Fruit fly (Drosophila melanogaster) whole organism, embryonic: Measurements from ENCODE around the gene mRpL16.

Source experiments
- Atf-2 ChIP-seq: fragments of 200-800 bp; sonication (Bioruptor generic); optimal IDR thresholded peaks from 2 replicates; lab custom pipeline; 2016; ENCODE audit warnings: missing biosample characterization, missing genetic modification characterization
- Blimp-1 ChIP-seq: fragments of 200-800 bp; sonication (Bioruptor generic); optimal IDR thresholded peaks from 3 replicates; lab custom pipeline; 2018; ENCODE audit warnings: missing biosample characterization, missing genetic modification characterization, mild to moderate bottlenecking, moderate library complexity, missing genetic modification reagents
- CG11247 ChIP-seq: fragments of 200-800 bp; sonication (Bioruptor generic); IDR thresholded peaks from 2 replicates; pipeline ENCODE4 v1.3.6; 2022; ENCODE audit warnings: missing biosample characterization, missing genetic modification characterization
- CG12104 ChIP-seq: fragments of 200-800 bp; sonication (Bioruptor generic); optimal IDR thresholded peaks from 3 replicates; lab custom pipeline; 2016; ENCODE audit warnings: missing biosample characterization, missing genetic modification characterization
- CG13123 ChIP-seq: fragments of 200-800 bp; sonication (Bioruptor generic); optimal IDR thresholded peaks from 2 replicates; lab custom pipeline; 2016; ENCODE audit warnings: missing biosample characterization, missing genetic modification characterization
- CG13775 ChIP-seq: fragments of 200-800 bp; sonication (Bioruptor generic); optimal IDR thresholded peaks from 3 replicates; lab custom pipeline; 2017; ENCODE audit warnings: missing biosample characterization, mild to moderate bottlenecking, missing genetic modification characterization
- CG15011 ChIP-seq: fragments of 200-800 bp; sonication (Bioruptor generic); optimal IDR thresholded peaks from 3 replicates; lab custom pipeline; 2018; ENCODE audit warnings: missing biosample characterization, mild to moderate bottlenecking, missing genetic modification characterization
- CG15514 ChIP-seq: fragments of 200-800 bp; sonication (Bioruptor generic); optimal IDR thresholded peaks from 3 replicates; lab custom pipeline; 2017; ENCODE audit warnings: missing biosample characterization, missing genetic modification characterization, mild to moderate bottlenecking, moderate library complexity, missing genetic modification reagents
- CG1792 ChIP-seq: fragments of 200-800 bp; sonication (Bioruptor generic); optimal IDR thresholded peaks from 2 replicates; lab custom pipeline; 2016; ENCODE audit warnings: missing biosample characterization, missing genetic modification characterization
- CG3163 ChIP-seq: fragments of 200-800 bp; sonication (Bioruptor generic); optimal IDR thresholded peaks from 3 replicates; lab custom pipeline; 2016; ENCODE audit warnings: missing biosample characterization, missing genetic modification characterization
- CG32532 ChIP-seq: fragments of 200-800 bp; sonication (Bioruptor generic); IDR thresholded peaks from 2 replicates; pipeline ENCODE4 v1.3.6; 2022; ENCODE audit warnings: missing biosample characterization, missing genetic modification characterization
- CG3726 ChIP-seq: fragments of 200-800 bp; sonication (Bioruptor generic); IDR thresholded peaks from 3 replicates; pipeline ENCODE4, ENCODE4 v1.3.6; 2022; ENCODE audit warnings: missing biosample characterization, missing genetic modification characterization
- CG4617 ChIP-seq: fragments of 200-800 bp; sonication (Bioruptor generic); optimal IDR thresholded peaks from 3 replicates; lab custom pipeline; 2016; ENCODE audit warnings: missing biosample characterization, missing genetic modification characterization, borderline replicate concordance
- CG5180 ChIP-seq: fragments of 200-800 bp; sonication (Bioruptor generic); optimal IDR thresholded peaks from 3 replicates; lab custom pipeline; 2017; ENCODE audit warnings: missing biosample characterization, missing genetic modification characterization, mild to moderate bottlenecking, moderate library complexity, missing genetic modification reagents
- CG6254 ChIP-seq: fragments of 200-800 bp; sonication (Bioruptor generic); optimal IDR thresholded peaks from 3 replicates; lab custom pipeline; 2017; ENCODE audit warnings: mild to moderate bottlenecking, missing biosample characterization, missing genetic modification reagents, missing genetic modification characterization
- CG7745 ChIP-seq: fragments of 200-800 bp; sonication (Bioruptor generic); optimal IDR thresholded peaks from 2 replicates; lab custom pipeline; 2018; ENCODE audit warnings: missing biosample characterization, mild to moderate bottlenecking, missing genetic modification characterization, moderate library complexity
- CG8290 ChIP-seq, 3 experiments: fragments of 200-800 bp; sonication (Bioruptor generic); optimal IDR thresholded peaks; 2 replicates each; lab custom pipeline; 2016 to 2019; ENCODE audit warnings: missing biosample characterization in 3 of 3, missing genetic modification characterization in 3 of 3, mild to moderate bottlenecking in 2 of 3, moderate library complexity in 1 of 3
- CG8478 ChIP-seq: fragments of >200 bp; optimal IDR thresholded peaks from 2 replicates; lab custom pipeline; 2018
- CG9215 ChIP-seq: fragments of 200-800 bp; sonication (Bioruptor generic); IDR thresholded peaks from 2 replicates; pipeline ENCODE4 v1.3.6; 2022; ENCODE audit warnings: missing biosample characterization, missing genetic modification characterization
- CG9876 ChIP-seq: fragments of 200-800 bp; sonication (Bioruptor generic); optimal IDR thresholded peaks from 2 replicates; lab custom pipeline; 2016; ENCODE audit warnings: missing biosample characterization, missing genetic modification characterization
- Chrac-16 ChIP-seq: fragments of 200-800 bp; sonication (Bioruptor generic); optimal IDR thresholded peaks from 3 replicates; lab custom pipeline; 2016; ENCODE audit warnings: missing biosample characterization, missing genetic modification characterization
- Doc3 ChIP-seq: fragments of 200-800 bp; sonication (Bioruptor generic); IDR thresholded peaks from 3 replicates; pipeline ENCODE4 v1.3.6; 2022; ENCODE audit warnings: missing biosample characterization, missing genetic modification characterization; ENCODE audit not compliant: partially characterized antibody
- E2f2 ChIP-seq: fragments of 200-800 bp; sonication (Bioruptor generic); IDR thresholded peaks from 2 replicates; pipeline ENCODE4 v1.3.6; 2022; ENCODE audit warnings: missing biosample characterization, missing genetic modification characterization
- Elba2 ChIP-seq: fragments of 200-800 bp; sonication (Bioruptor generic); optimal IDR thresholded peaks from 3 replicates; lab custom pipeline; 2016; ENCODE audit warnings: missing biosample characterization, missing genetic modification characterization
- Ets65A ChIP-seq: fragments of 200-800 bp; sonication (Bioruptor generic); peaks from one replicate; lab custom pipeline; 2016; ENCODE audit warnings: missing biosample characterization, missing genetic modification characterization
- Ets97D ChIP-seq: fragments of 200-800 bp; sonication (Bioruptor generic); optimal IDR thresholded peaks from 3 replicates; lab custom pipeline; 2016; ENCODE audit warnings: missing biosample characterization, missing genetic modification characterization
- H2.0 ChIP-seq: fragments of 200-800 bp; sonication (Bioruptor generic); IDR thresholded peaks from 2 replicates; pipeline ENCODE4 v1.3.6; 2022; ENCODE audit warnings: missing biosample characterization, missing genetic modification characterization
- HLH4C ChIP-seq: fragments of 200-800 bp; sonication (Bioruptor generic); IDR thresholded peaks from 3 replicates; pipeline ENCODE4 v1.3.6; 2022; ENCODE audit warnings: missing biosample characterization, missing genetic modification characterization; ENCODE audit not compliant: partially characterized antibody
- Hand ChIP-seq: fragments of 200-800 bp; sonication (Bioruptor generic); optimal IDR thresholded peaks from 2 replicates; lab custom pipeline; 2017; ENCODE audit warnings: mild to moderate bottlenecking, missing biosample characterization, missing genetic modification reagents, missing genetic modification characterization
- Mad ChIP-seq: fragments of 200-800 bp; sonication (Bioruptor generic); optimal IDR thresholded peaks from 2 replicates; lab custom pipeline; 2016; ENCODE audit warnings: missing biosample characterization, missing genetic modification characterization
- Pdp1 ChIP-seq, 2 experiments: fragments of 200-800 bp; sonication (Bioruptor generic); optimal IDR thresholded peaks; 3 replicates each; lab custom pipeline; 2016; ENCODE audit warnings: missing biosample characterization in 2 of 2, missing genetic modification characterization in 2 of 2, mild to moderate bottlenecking in 1 of 2, moderate library complexity in 1 of 2
- Rx ChIP-seq: fragments of 200-800 bp; sonication (Bioruptor generic); IDR thresholded peaks from 2 replicates; pipeline ENCODE4 v1.3.6; 2022; ENCODE audit warnings: missing biosample characterization, missing genetic modification characterization
- Sin3A ChIP-seq: fragments of >200 bp; optimal IDR thresholded peaks from 2 replicates; lab custom pipeline; 2018
- Sry-δ ChIP-seq: fragments of 200-800 bp; sonication (Bioruptor generic); optimal IDR thresholded peaks from 2 replicates; lab custom pipeline; 2016; ENCODE audit warnings: missing biosample characterization, missing genetic modification characterization
- al ChIP-seq: fragments of 200-800 bp; sonication (Bioruptor generic); IDR thresholded peaks from 2 replicates; pipeline ENCODE4 v1.3.6; 2022; ENCODE audit warnings: missing biosample characterization, missing genetic modification characterization
- danr ChIP-seq: fragments of 200-800 bp; sonication (Bioruptor generic); IDR thresholded peaks from 2 replicates; pipeline ENCODE4 v1.3.6; 2022; ENCODE audit warnings: missing biosample characterization, missing genetic modification characterization
- fd96Cb ChIP-seq: fragments of 200-800 bp; sonication (Bioruptor generic); optimal IDR thresholded peaks from 2 replicates; lab custom pipeline; 2018; ENCODE audit warnings: missing biosample characterization, mild to moderate bottlenecking, missing genetic modification characterization, moderate library complexity
- fu2 ChIP-seq: fragments of 200-800 bp; sonication (Bioruptor generic); optimal IDR thresholded peaks from 2 replicates; lab custom pipeline; 2016; ENCODE audit warnings: missing biosample characterization, missing genetic modification characterization
- gfzf ChIP-seq: fragments of 200-800 bp; sonication (Bioruptor generic); optimal IDR thresholded peaks from 2 replicates; lab custom pipeline; 2016; ENCODE audit warnings: missing biosample characterization, mild to moderate bottlenecking, missing genetic modification characterization, moderate library complexity
- gt ChIP-seq: fragments of 200-800 bp; sonication (Bioruptor generic); IDR thresholded peaks from 2 replicates; pipeline ENCODE4 v1.3.6; 2022; ENCODE audit warnings: missing biosample characterization, missing genetic modification characterization
- onecut ChIP-seq: fragments of 200-800 bp; sonication (Bioruptor generic); IDR thresholded peaks from 2 replicates; pipeline ENCODE4 v1.3.6; 2022; ENCODE audit warnings: missing biosample characterization, missing genetic modification characterization
- pan ChIP-seq, 4 experiments: fragments of >200 bp in 3 of 4; fragments of 200-800 bp in 1 of 4; sonication (Bioruptor generic) in 1 of 4; optimal IDR thresholded peaks in 3 of 4; IDR thresholded peaks in 1 of 4; 2 replicates each; pipeline versions ENCODE4 v1.3.6 to Lab custom; 2017 to 2022; ENCODE audit warnings: missing biosample characterization in 2 of 4, missing genetic modification characterization in 2 of 4, mixed read lengths in 1 of 4
- pho ChIP-seq: fragments of 200-800 bp; sonication (Bioruptor generic); optimal IDR thresholded peaks from 2 replicates; lab custom pipeline; 2016; ENCODE audit warnings: missing biosample characterization, missing genetic modification characterization
- pum ChIP-seq: fragments of 200-800 bp; sonication (Bioruptor generic); optimal IDR thresholded peaks from 2 replicates; lab custom pipeline; 2016; ENCODE audit warnings: missing biosample characterization, missing genetic modification characterization
- sima ChIP-seq: fragments of 200-800 bp; sonication (Bioruptor generic); optimal IDR thresholded peaks from 2 replicates; lab custom pipeline; 2016; ENCODE audit warnings: missing biosample characterization, missing genetic modification characterization
- ssp ChIP-seq: fragments of 200-800 bp; sonication (Bioruptor generic); IDR thresholded peaks from 2 replicates; pipeline ENCODE4 v1.3.6; 2022; ENCODE audit warnings: missing biosample characterization, missing genetic modification characterization
- zen ChIP-seq: fragments of 200-800 bp; sonication (Bioruptor generic); optimal IDR thresholded peaks from 3 replicates; lab custom pipeline; 2018; ENCODE audit warnings: missing biosample characterization, mild to moderate bottlenecking, missing genetic modification characterization, moderate library complexity

mRpL16 gene

dm6 chrX:1854873-1855272 lies 35.2 kb upstream of the mRpL16 start:
- TF ChIP-seq Ets65A (GFP tag; lab: Kevin White, UChicago) (peak; percentile 62), Pdp1 (GFP tag; optimal IDR thresholded peaks at IDR 0.05; lab: Kevin White, UChicago) (peak in 1 of 2 experiments; percentile 65), CG13775 (GFP tag; lab: Kevin White, UChicago) (no peak)
- TF ChIP-seq, all 482 proteins: peak for 2

dm6 chrX:1856605-1857004 lies 33.5 kb upstream of the mRpL16 start:
- TF ChIP-seq CG8478 (lab: Kevin White, UChicago) = no peak
- TF ChIP-seq Blimp-1 (GFP tag; lab: Kevin White, UChicago) = peak; percentile 99
- TF ChIP-seq, all 482 proteins: peak for 1

- TF ChIP-seq E2f2 (GFP tag; lab: Robert Waterston, UW) = peak; percentile 25; the same call in 1 of the 2 replicates
- peak; percentile 28 for TF ChIP-seq Ets97D (GFP tag; lab: Kevin White, UChicago)
- no peak for TF ChIP-seq Elba2
- TF ChIP-seq Atf-2 (GFP tag; lab: Kevin White, UChicago) = no peak
- no peak for TF ChIP-seq gt (GFP tag; lab: Robert Waterston, UW)
- no peak for TF ChIP-seq ssp (GFP tag; lab: Robert Waterston, UW)
- peak; percentile 21 for TF ChIP-seq CG4617
- no peak for TF ChIP-seq CG7745
- peak; percentile 14 for TF ChIP-seq Sry-δ
- TF ChIP-seq pho = peak; percentile 9
- no peak for TF ChIP-seq al
- no peak for TF ChIP-seq danr (GFP tag; lab: Robert Waterston, UW)
- TF ChIP-seq pum (GFP tag; lab: Kevin White, UChicago) = peak; percentile 31
- TF ChIP-seq CG12104 (GFP tag; lab: Kevin White, UChicago) = no peak
- TF ChIP-seq CG5180 (GFP tag; lab: Kevin White, UChicago) = no peak
- no peak for TF ChIP-seq H2.0
- no peak for TF ChIP-seq CG1792
- no peak for TF ChIP-seq CG3163 (GFP tag; lab: Kevin White, UChicago)
- TF ChIP-seq CG9215 (GFP tag; lab: Robert Waterston, UW) = no peak
- no peak for TF ChIP-seq CG6254
- TF ChIP-seq HLH4C = peak; percentile 28; the same call in 1 of the 3 replicates
- peak; percentile 61 for TF ChIP-seq CG15514 (GFP tag; lab: Kevin White, UChicago)
- no peak for TF ChIP-seq pan (optimal IDR thresholded peaks at IDR 0.05; lab: Kevin White, UChicago)
- TF ChIP-seq pan (GFP tag; optimal IDR thresholded peaks at IDR 0.05 in 1 of 2, IDR thresholded peaks at IDR 0.05 in 1 of 2) = peak in 1 of 2 experiments; percentile 34
- peak; percentile 14 for TF ChIP-seq fu2
- TF ChIP-seq Sin3A = no peak
- TF ChIP-seq CG11247 = no peak
- peak; percentile 72 for TF ChIP-seq CG32532
- TF ChIP-seq CG13123 = no peak
- peak; percentile 25 for TF ChIP-seq Chrac-16
- peak; percentile 10 for TF ChIP-seq Mad (GFP tag; lab: Kevin White, UChicago)
- peak; percentile 22 for TF ChIP-seq Hand (GFP tag; lab: Kevin White, UChicago)
- TF ChIP-seq CG15011 (GFP tag; lab: Kevin White, UChicago) = no peak
- no peak for TF ChIP-seq sima (GFP tag; lab: Kevin White, UChicago)
- TF ChIP-seq onecut (GFP tag; lab: Robert Waterston, UW) = peak; percentile 18; the same call in 1 of the 2 replicates
- TF ChIP-seq Rx (GFP tag; lab: Robert Waterston, UW) = no peak
- no peak for TF ChIP-seq Doc3 (GFP tag; lab: Robert Waterston, UW)
- no peak for TF ChIP-seq zen (tag; lab: Kevin White, UChicago)
- TF ChIP-seq fd96Cb (tag; lab: Kevin White, UChicago) = peak; percentile 8
- TF ChIP-seq CG9876 (GFP tag; lab: Kevin White, UChicago) = no peak
- peak; percentile 73 for TF ChIP-seq gfzf (GFP tag; lab: Kevin White, UChicago)
- no peak for TF ChIP-seq CG8290 (GFP tag; optimal IDR thresholded peaks at IDR 0.05; lab: Kevin White, UChicago)
- TF ChIP-seq CG8290 (tag; optimal IDR thresholded peaks at IDR 0.05; lab: Kevin White, UChicago) = peak in 1 of 2 experiments; percentile 54
- TF ChIP-seq CG3726 (GFP tag; lab: Robert Waterston, UW) = no peak
These were observed 31.2 kb upstream of the mRpL16 start, which contains the start of gene Lamtor5 for dm6 chrX:1858867-1859266. TSS of gene Lamtor5 (minus strand) at chrX:1858971.
